Worm (Caenorhabditis elegans): ENCODE data around the gene Y66D12A.3.

- TF ChIP-seq him-1 (tag; optimal IDR thresholded peaks at IDR 0.05) (no peak), dao-5 (tag; optimal IDR thresholded peaks at IDR 0.05) (no peak)
These were observed 42.1 kb downstream of the Y66D12A.3 start for ce11 chrIII:11631111-11631510.

All from whole organism, L4/young adult.